Worm (Caenorhabditis elegans): Measurements from ENCODE around the gene R02F2.10.

The R02F2.10 gene

ce11 chrIII:5450430-5450829 lies 27.7 kb upstream of the R02F2.10 start, which contains the start of gene paa-1:
paa-1 (plus strand) TSS chrIII:5450730.
- TF ChIP-seq pax-1 (tag; optimal IDR thresholded peaks at IDR 0.05) (no peak), npax-4 (tag; optimal IDR thresholded peaks at IDR 0.05) (no peak), fkh-10 (GFP tag; optimal IDR thresholded peaks at IDR 0.05) (no peak), hlh-30 (tag; optimal IDR thresholded peaks at IDR 0.05; ENCODE audit: insufficient read depth) (no peak), ttx-3 (tag; optimal IDR thresholded peaks at IDR 0.05) (no peak), unc-86 (tag; optimal IDR thresholded peaks at IDR 0.05) (no peak), ceh-48 (tag; optimal IDR thresholded peaks at IDR 0.05) (no peak), sox-4 (tag; optimal IDR thresholded peaks at IDR 0.05) (no peak), nfya-1 (tag; optimal IDR thresholded peaks at IDR 0.05) (no peak), syd-9 (tag; optimal IDR thresholded peaks at IDR 0.05) (no peak), lin-11 (tag; optimal IDR thresholded peaks at IDR 0.05) (no peak), ahr-1 (tag; optimal IDR thresholded peaks at IDR 0.05) (no peak), ceh-6 (GFP tag; optimal IDR thresholded peaks at IDR 0.05) (no peak), unc-42 (tag; optimal IDR thresholded peaks at IDR 0.05) (no peak), eyg-1 (tag; optimal IDR thresholded peaks at IDR 0.05) (no peak)

- no peak for TF ChIP-seq ceh-31 (tag; optimal IDR thresholded peaks at IDR 0.05)
- TF ChIP-seq unc-42 (tag; optimal IDR thresholded peaks at IDR 0.05): no peak
- no peak for TF ChIP-seq ceh-6 (GFP tag; optimal IDR thresholded peaks at IDR 0.05)
- TF ChIP-seq pqm-1 (tag; optimal IDR thresholded peaks at IDR 0.05): no peak
- no peak for TF ChIP-seq lin-11 (tag; optimal IDR thresholded peaks at IDR 0.05)
- TF ChIP-seq C08G9.2 (tag; optimal IDR thresholded peaks at IDR 0.05): no peak
- no peak for TF ChIP-seq nhr-11 (tag; optimal IDR thresholded peaks at IDR 0.05)
- no peak for TF ChIP-seq K09A11.1 (tag; optimal IDR thresholded peaks at IDR 0.05; ENCODE audit: insufficient read depth)
- TF ChIP-seq sdc-2 (tag; optimal IDR thresholded peaks at IDR 0.05): no peak
- TF ChIP-seq pat-9 (tag; optimal IDR thresholded peaks at IDR 0.05): no peak
- no peak for TF ChIP-seq unc-3 (GFP tag; conservative IDR thresholded peaks at IDR 0.05)
- no peak for TF ChIP-seq unc-3 (tag; optimal IDR thresholded peaks at IDR 0.05)
- no peak for TF ChIP-seq ceh-19 (GFP tag; optimal IDR thresholded peaks at IDR 0.05)
- TF ChIP-seq ceh-22 (tag; optimal IDR thresholded peaks at IDR 0.05): no peak
- no peak for TF ChIP-seq zip-5 (tag; optimal IDR thresholded peaks at IDR 0.05)
Observed at ce11 chrIII:5453290-5453689, 24.8 kb upstream of the R02F2.10 start, which contains the start of gene F48E8.4. F48E8.4 (plus strand) TSS chrIII:5453590.

ce11 chrIII:5461079-5461478 lies 17.0 kb upstream of the R02F2.10 start, which contains the start of gene F48E8.3:
F48E8.3 (plus strand) TSS chrIII:5461379.
- TF ChIP-seq unc-55 (GFP tag; optimal IDR thresholded peaks at IDR 0.05): no peak
- no peak for TF ChIP-seq sox-4 (tag; optimal IDR thresholded peaks at IDR 0.05)
- TF ChIP-seq pax-1 (tag; optimal IDR thresholded peaks at IDR 0.05): no peak
- TF ChIP-seq ceh-19 (GFP tag; optimal IDR thresholded peaks at IDR 0.05): no peak
- no peak for TF ChIP-seq pag-3 (tag; optimal IDR thresholded peaks at IDR 0.05; ENCODE audit: borderline replicate concordance)
- TF ChIP-seq syd-9 (tag; optimal IDR thresholded peaks at IDR 0.05): no peak
- TF ChIP-seq dmd-4 (tag; optimal IDR thresholded peaks at IDR 0.05; ENCODE audit: borderline replicate concordance): no peak
- no peak for TF ChIP-seq tbx-7 (tag; optimal IDR thresholded peaks at IDR 0.05)
- no peak for TF ChIP-seq hlh-13 (GFP tag; optimal IDR thresholded peaks at IDR 0.05)
- no peak for TF ChIP-seq fkh-10 (GFP tag; optimal IDR thresholded peaks at IDR 0.05)
- TF ChIP-seq ahr-1 (tag; optimal IDR thresholded peaks at IDR 0.05): no peak

DNA sequence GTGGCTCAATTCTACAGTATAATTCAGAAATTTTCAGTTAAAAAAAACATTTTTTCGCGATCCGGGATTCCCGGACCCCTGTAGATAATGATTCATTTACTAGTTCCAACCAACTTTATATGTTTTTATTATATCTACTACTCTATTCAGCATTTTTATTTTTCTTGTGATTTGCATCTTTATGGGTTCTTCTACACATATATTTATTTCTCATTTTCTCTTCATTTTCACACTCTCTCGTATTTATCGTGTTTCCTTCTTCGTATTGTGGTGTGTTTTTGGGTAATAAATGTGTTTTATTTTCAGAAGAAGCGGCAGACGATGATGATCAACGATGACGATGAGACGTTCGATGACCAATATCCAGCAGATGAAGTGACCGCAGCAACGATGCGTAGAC lies 14.0 kb upstream of the R02F2.10 start, which contains the start of gene F48E8.2:
F48E8.2 (plus strand) TSS at position 301 of the 400 bp plus-strand sequence.
- TF ChIP-seq fax-1 (tag; optimal IDR thresholded peaks at IDR 0.05): no peak
- no peak for TF ChIP-seq ets-4 (tag; optimal IDR thresholded peaks at IDR 0.05)
- TF ChIP-seq ceh-19 (GFP tag; optimal IDR thresholded peaks at IDR 0.05): no peak
- no peak for TF ChIP-seq ceh-34 (tag; optimal IDR thresholded peaks at IDR 0.05)
- TF ChIP-seq hlh-30 (tag; optimal IDR thresholded peaks at IDR 0.05; ENCODE audit: insufficient read depth): no peak
- TF ChIP-seq hlh-8 (tag; optimal IDR thresholded peaks at IDR 0.05): no peak
- TF ChIP-seq ceh-6 (GFP tag; optimal IDR thresholded peaks at IDR 0.05): no peak
- TF ChIP-seq npax-4 (tag; optimal IDR thresholded peaks at IDR 0.05): no peak
- no peak for TF ChIP-seq fkh-10 (GFP tag; optimal IDR thresholded peaks at IDR 0.05)
- no peak for TF ChIP-seq unc-86 (tag; optimal IDR thresholded peaks at IDR 0.05)
- no peak for TF ChIP-seq sdc-2 (tag; optimal IDR thresholded peaks at IDR 0.05)
- no peak for TF ChIP-seq Y22D7AL.16 (tag; optimal IDR thresholded peaks at IDR 0.05)
- TF ChIP-seq gmeb-2 (tag; optimal IDR thresholded peaks at IDR 0.05): no peak
- TF ChIP-seq pat-9 (tag; optimal IDR thresholded peaks at IDR 0.05): no peak
- no peak for TF ChIP-seq elt-4 (tag; optimal IDR thresholded peaks at IDR 0.05)
- TF ChIP-seq sox-4 (tag; optimal IDR thresholded peaks at IDR 0.05): no peak
- no peak for TF ChIP-seq tbx-7 (tag; optimal IDR thresholded peaks at IDR 0.05)
- no peak for TF ChIP-seq eyg-1 (tag; optimal IDR thresholded peaks at IDR 0.05)
- no peak for TF ChIP-seq ahr-1 (tag; optimal IDR thresholded peaks at IDR 0.05)

Data from whole organism, late embryonic.